Worm (Caenorhabditis elegans) whole organism, midembryonic: ENCODE measurements around the gene egas-4.
A peak's percentile ranks its signal among the peaks of the same experiment; 100 is the strongest.

Source experiments
- T22C8.4 ChIP-seq: fragments of 200-800 bp; sonication (Bioruptor generic); IDR thresholded peaks from 2 replicates; pipeline ENCODE4 v1.3.6; 2022; ENCODE audit warnings: missing genetic modification characterization, missing compliant biosample characterization
- cog-1 ChIP-seq: sonication (generic microtip); optimal IDR thresholded peaks from 2 replicates; lab custom pipeline; 2016; ENCODE audit warnings: missing genetic modification characterization, missing compliant biosample characterization
- flt-1 ChIP-seq: fragments of 200-800 bp; sonication (Bioruptor generic); IDR thresholded peaks from 2 replicates; pipeline ENCODE4 v1.3.6; 2022; ENCODE audit warnings: missing genetic modification characterization, missing compliant biosample characterization
- klf-2 ChIP-seq: fragments of 200-800 bp; sonication (Bioruptor generic); conservative IDR thresholded peaks from 2 replicates; pipeline ENCODE4 v1.3.6; 2022; ENCODE audit warnings: missing genetic modification reagents, missing genetic modification characterization, missing compliant biosample characterization
- med-1 ChIP-seq: sonication (generic microtip); optimal IDR thresholded peaks from 2 replicates; lab custom pipeline; 2017; ENCODE audit warnings: missing genetic modification characterization, mild to moderate bottlenecking, missing compliant biosample characterization, antibody characterized with exemption, missing genetic modification reagents; ENCODE audit not compliant: insufficient read depth
- tab-1 ChIP-seq: fragments of 200-800 bp; sonication (Bioruptor generic); IDR thresholded peaks from 2 replicates; pipeline ENCODE4 v1.3.6; 2022; ENCODE audit warnings: missing genetic modification characterization, missing compliant biosample characterization
- ztf-23 ChIP-seq: fragments of 200-800 bp; sonication (Bioruptor generic); IDR thresholded peaks from 2 replicates; pipeline ENCODE4 v1.3.6; 2022; ENCODE audit warnings: missing genetic modification reagents, missing genetic modification characterization, missing compliant biosample characterization
- ztf-29 ChIP-seq: fragments of 200-800 bp; sonication (Bioruptor generic); IDR thresholded peaks from 2 replicates; pipeline ENCODE4 v1.3.6; 2022; ENCODE audit warnings: missing genetic modification reagents, missing genetic modification characterization, missing compliant biosample characterization

DNA sequence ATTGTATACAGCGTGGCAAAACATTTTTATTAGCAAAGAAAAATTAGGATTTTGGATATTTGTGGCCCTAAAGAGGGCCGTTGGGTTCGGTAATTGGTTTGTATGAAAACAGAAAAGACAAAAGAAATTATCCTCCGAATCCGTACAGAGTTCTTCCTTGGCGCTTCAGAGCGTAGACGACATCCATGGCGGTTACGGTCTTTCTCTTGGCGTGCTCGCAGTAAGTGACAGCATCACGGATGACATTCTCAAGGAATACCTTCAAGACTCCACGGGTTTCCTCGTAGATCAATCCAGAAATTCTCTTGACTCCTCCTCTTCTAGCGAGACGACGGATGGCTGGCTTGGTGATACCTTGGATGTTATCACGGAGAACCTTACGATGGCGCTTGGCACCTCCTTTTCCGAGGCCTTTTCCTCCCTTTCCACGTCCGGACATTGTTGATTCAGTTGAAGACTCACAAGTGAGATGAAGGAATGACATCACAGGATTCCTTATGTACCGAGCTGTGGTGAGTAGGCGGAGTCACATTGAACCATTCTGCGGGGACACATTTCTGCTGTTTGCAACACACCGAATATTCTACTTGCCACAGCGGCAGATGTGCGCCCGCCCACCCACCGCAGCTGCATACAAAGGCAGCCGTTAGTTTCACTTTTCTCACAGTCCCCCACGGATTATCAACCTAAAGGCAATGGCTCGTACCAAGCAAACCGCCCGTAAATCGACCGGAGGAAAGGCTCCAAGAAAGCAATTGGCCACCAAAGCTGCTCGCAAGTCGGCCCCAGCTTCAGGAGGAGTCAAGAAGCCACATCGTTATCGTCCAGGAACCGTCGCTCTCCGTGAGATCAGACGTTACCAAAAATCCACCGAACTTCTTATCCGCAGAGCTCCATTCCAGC lies 9.8 kb downstream of the egas-4 start, which contains the start of the genes his-60 and his-59:
- TF ChIP-seq flt-1 (GFP tag; lab: Robert Waterston, UW): peak; percentile 90
- TF ChIP-seq ztf-29 (GFP tag; lab: Robert Waterston, UW): no peak; the same call in 1 of the 2 replicates
- peak; percentile 60 for TF ChIP-seq cog-1 (tag; lab: Kevin White, UChicago)
- TF ChIP-seq ztf-23 (GFP tag; lab: Robert Waterston, UW): peak; percentile 67; the same call in 1 of the 2 replicates
- no peak for TF ChIP-seq klf-2 (GFP tag; lab: Robert Waterston, UW)
- TF ChIP-seq med-1 (GFP tag; lab: Kevin White, UChicago): no peak
- 0 out of 2 replicates have a peak, but pooled peaks have one; percentile 6 for TF ChIP-seq T22C8.4 (GFP tag; lab: Robert Waterston, UW)
- TF ChIP-seq tab-1 (GFP tag; lab: Robert Waterston, UW): no peak; the same call in 1 of the 2 replicates
